Worm (Caenorhabditis elegans) whole organism, mixed stage, embryonic: Measurements from ENCODE around the gene C12D5.9.

Source experiments
- M03D4.4 ChIP-seq: sonication (generic microtip); optimal IDR thresholded peaks from 2 replicates; lab custom pipeline; 2017; ENCODE audit warnings: mild to moderate bottlenecking, missing genetic modification characterization, missing compliant biosample characterization
- bed-3 ChIP-seq: fragments of 200-800 bp; sonication (Bioruptor generic); optimal IDR thresholded peaks from 3 replicates; lab custom pipeline; 2018; ENCODE audit warnings: mild to moderate bottlenecking, missing genetic modification characterization, moderate library complexity, missing compliant biosample characterization
- blmp-1 ChIP-seq: fragments of 150-350 bp; optimal IDR thresholded peaks from 2 replicates; lab custom pipeline; 2014; ENCODE audit warnings: missing biosample characterization, missing genetic modification characterization
- ceh-39 ChIP-seq: fragments of 150-350 bp; optimal IDR thresholded peaks from 2 replicates; lab custom pipeline; 2014; ENCODE audit warnings: missing biosample characterization, missing genetic modification characterization
- ceh-43 ChIP-seq: fragments of 200-800 bp; sonication (Bioruptor generic); optimal IDR thresholded peaks from 2 replicates; lab custom pipeline; 2018; ENCODE audit warnings: mild to moderate bottlenecking, missing genetic modification characterization, moderate library complexity, missing compliant biosample characterization
- ceh-83 ChIP-seq: fragments of 200-800 bp; sonication (Bioruptor generic); optimal IDR thresholded peaks from 2 replicates; lab custom pipeline; 2018; ENCODE audit warnings: mild to moderate bottlenecking, missing genetic modification characterization, missing compliant biosample characterization
- ces-1 ChIP-seq: fragments of 150-350 bp; optimal IDR thresholded peaks from 2 replicates; lab custom pipeline; 2014; ENCODE audit warnings: missing biosample characterization, missing genetic modification reagents, missing genetic modification characterization
- cnd-1 ChIP-seq: fragments of 200-800 bp; sonication (Bioruptor generic); optimal IDR thresholded peaks from 2 replicates; lab custom pipeline; 2018; ENCODE audit warnings: mild to moderate bottlenecking, missing genetic modification characterization, missing compliant biosample characterization
- drap-1 ChIP-seq: fragments of 200-800 bp; sonication (Bioruptor generic); optimal IDR thresholded peaks from 3 replicates; lab custom pipeline; 2018; ENCODE audit warnings: mild to moderate bottlenecking, missing genetic modification characterization, missing compliant biosample characterization
- elt-1 ChIP-seq: sonication (generic microtip); optimal IDR thresholded peaks from 2 replicates; lab custom pipeline; 2017; ENCODE audit warnings: missing genetic modification characterization, mild to moderate bottlenecking, missing compliant biosample characterization, antibody characterized with exemption, moderate library complexity, borderline replicate concordance; ENCODE audit not compliant: insufficient read depth
- elt-3 ChIP-seq: fragments of 150-350 bp; optimal IDR thresholded peaks from 2 replicates; lab custom pipeline; 2014; ENCODE audit warnings: missing biosample characterization, missing genetic modification characterization
- flh-1 ChIP-seq: fragments of 200-800 bp; sonication (Bioruptor generic); optimal IDR thresholded peaks from 2 replicates; lab custom pipeline; 2018; ENCODE audit warnings: mild to moderate bottlenecking, missing genetic modification characterization, moderate library complexity, missing compliant biosample characterization
- ham-2 ChIP-seq: fragments of 200-800 bp; sonication (Bioruptor generic); optimal IDR thresholded peaks from 2 replicates; lab custom pipeline; 2018; ENCODE audit warnings: mild to moderate bottlenecking, missing genetic modification characterization, missing compliant biosample characterization
- hlh-1 ChIP-seq: fragments of 150-350 bp; optimal IDR thresholded peaks from 2 replicates; lab custom pipeline; 2014; ENCODE audit warnings: missing biosample characterization, missing genetic modification reagents, missing genetic modification characterization
- lin-13 ChIP-seq: fragments of 150-350 bp; optimal IDR thresholded peaks from 2 replicates; lab custom pipeline; 2014; ENCODE audit warnings: missing biosample characterization, missing genetic modification characterization
- lin-32 ChIP-seq: fragments of 200-800 bp; sonication (Bioruptor generic); optimal IDR thresholded peaks from 2 replicates; lab custom pipeline; 2018; ENCODE audit warnings: mild to moderate bottlenecking, missing genetic modification characterization, missing compliant biosample characterization
- lsy-2 ChIP-seq: fragments of 150-350 bp; optimal IDR thresholded peaks from 2 replicates; lab custom pipeline; 2014; ENCODE audit warnings: missing biosample characterization, missing genetic modification characterization
- mab-5 ChIP-seq: fragments of 150-350 bp; optimal IDR thresholded peaks from 2 replicates; lab custom pipeline; 2014; ENCODE audit warnings: missing biosample characterization, missing genetic modification characterization
- mep-1 ChIP-seq: fragments of 150-350 bp; optimal IDR thresholded peaks from 2 replicates; lab custom pipeline; 2017; ENCODE audit warnings: missing biosample characterization, missing genetic modification reagents, missing genetic modification characterization, inconsistent platforms
- nhr-12 ChIP-seq: fragments of 150-350 bp; optimal IDR thresholded peaks from 2 replicates; lab custom pipeline; 2014; ENCODE audit warnings: missing biosample characterization, missing genetic modification characterization
- nhr-237 ChIP-seq: fragments of 150-350 bp; optimal IDR thresholded peaks from 2 replicates; lab custom pipeline; 2014; ENCODE audit warnings: missing biosample characterization, missing genetic modification characterization
- nhr-28 ChIP-seq: fragments of 150-350 bp; optimal IDR thresholded peaks from 2 replicates; lab custom pipeline; 2014; ENCODE audit warnings: missing biosample characterization, missing genetic modification characterization
- nhr-76 ChIP-seq: sonication (generic microtip); optimal IDR thresholded peaks from 2 replicates; lab custom pipeline; 2017; ENCODE audit warnings: missing biosample characterization, missing genetic modification characterization
- pha-4 ChIP-seq: fragments of 150-350 bp; optimal IDR thresholded peaks from 2 replicates; lab custom pipeline; 2018; ENCODE audit warnings: missing biosample characterization, missing genetic modification reagents, missing genetic modification characterization
- sem-2 ChIP-seq: fragments of 200-800 bp; sonication (Bioruptor generic); optimal IDR thresholded peaks from 2 replicates; lab custom pipeline; 2018; ENCODE audit warnings: mild to moderate bottlenecking, missing genetic modification characterization, missing compliant biosample characterization
- snpc-4 ChIP-seq: fragments of 150-350 bp; optimal IDR thresholded peaks from 2 replicates; lab custom pipeline; 2014; ENCODE audit warnings: missing biosample characterization, missing genetic modification characterization
- sptf-1 ChIP-seq: sonication (generic microtip); optimal IDR thresholded peaks from 2 replicates; lab custom pipeline; 2017; ENCODE audit warnings: mild to moderate bottlenecking, missing genetic modification characterization, moderate library complexity, missing compliant biosample characterization
- tbx-8 ChIP-seq: fragments of 200-800 bp; sonication (Bioruptor generic); optimal IDR thresholded peaks from 2 replicates; lab custom pipeline; 2018; ENCODE audit warnings: mild to moderate bottlenecking, missing genetic modification characterization, moderate library complexity, missing compliant biosample characterization
- unc-120 ChIP-seq: sonication (generic microtip); optimal IDR thresholded peaks from 2 replicates; lab custom pipeline; 2017; ENCODE audit warnings: missing genetic modification characterization, missing compliant biosample characterization; ENCODE audit not compliant: poor library complexity, severe bottlenecking
- unc-39 ChIP-seq: fragments of 150-350 bp; optimal IDR thresholded peaks from 2 replicates; lab custom pipeline; 2014; ENCODE audit warnings: missing biosample characterization, missing genetic modification characterization
- unc-62 ChIP-seq: fragments of 150-350 bp; optimal IDR thresholded peaks from 2 replicates; lab custom pipeline; 2014; ENCODE audit warnings: missing biosample characterization, missing genetic modification reagents, missing genetic modification characterization
- zip-8 ChIP-seq: fragments of 150-350 bp; optimal IDR thresholded peaks from 2 replicates; lab custom pipeline; 2014; ENCODE audit warnings: missing biosample characterization, missing genetic modification characterization

The C12D5.9 gene

DNA sequence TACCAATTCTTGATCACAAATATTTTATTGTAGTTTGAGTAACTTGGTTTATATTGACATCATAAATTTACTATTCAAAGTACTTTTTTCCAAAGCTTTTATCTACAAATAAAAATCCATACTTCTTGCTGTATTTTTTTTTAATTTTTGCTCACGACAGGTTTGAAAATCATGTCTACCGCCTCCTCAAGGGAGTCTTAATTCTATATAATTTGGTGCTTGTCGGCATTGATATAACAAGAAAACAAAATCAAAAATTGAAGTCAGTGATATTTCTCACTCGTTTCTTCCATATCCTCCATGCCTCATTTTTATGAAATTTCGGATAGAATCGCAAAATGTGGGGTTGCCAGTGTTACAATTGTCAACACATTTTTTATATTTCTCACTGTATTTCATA is 44.3 kb downstream of the C12D5.9 start, which contains the start of gene str-47:
str-47 (plus strand) TSS at position 301 of the 400 bp plus-strand sequence.
- TF ChIP-seq unc-62 (no peak), bed-3 (no peak), ces-1 (no peak), ceh-39 (tag; lab: Kevin White, UChicago) (no peak), mep-1 (tag; lab: Kevin White, UChicago) (no peak), cnd-1 (no peak), tbx-8 (GFP tag; lab: Kevin White, UChicago) (no peak), ceh-43 (GFP tag; lab: Kevin White, UChicago) (no peak), zip-8 (tag; lab: Kevin White, UChicago) (no peak)

DNA sequence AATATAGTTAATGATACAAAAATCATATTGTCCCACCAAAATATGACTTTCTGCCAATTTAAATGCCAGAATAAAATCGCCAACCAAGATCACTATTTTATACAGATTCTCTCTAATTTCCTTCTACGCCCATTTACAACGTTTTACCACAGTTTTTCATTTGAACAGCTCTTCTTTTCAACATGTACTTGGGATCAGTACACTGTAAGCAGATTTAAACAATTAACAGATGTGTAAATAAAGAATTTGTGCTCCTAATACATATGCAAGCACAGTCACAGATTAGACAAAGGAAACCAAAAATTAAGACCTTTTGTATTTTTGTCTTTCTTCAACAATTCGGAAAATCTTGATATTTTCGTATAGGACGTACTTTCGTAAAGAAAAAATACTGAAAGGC is 46.4 kb downstream of the C12D5.9 start, which contains the start of gene F07C4.11:
F07C4.11 (minus strand) TSS at position 101 of the 400 bp plus-strand sequence.
- TF ChIP-seq flh-1 (GFP tag; lab: Kevin White, UChicago) (no peak), ham-2 (no peak), sem-2 (GFP tag; lab: Kevin White, UChicago) (no peak), bed-3 (no peak), ceh-43 (GFP tag; lab: Kevin White, UChicago) (no peak), M03D4.4 (no peak), lsy-2 (tag; lab: Kevin White, UChicago) (no peak), snpc-4 (tag; lab: Kevin White, UChicago) (no peak), lin-32 (no peak), cnd-1 (no peak), blmp-1 (tag; lab: Kevin White, UChicago) (no peak), nhr-76 (tag; lab: Kevin White, UChicago) (no peak), nhr-12 (no peak), elt-3 (tag; lab: Kevin White, UChicago) (no peak), elt-1 (tag; lab: Kevin White, UChicago) (no peak), unc-39 (no peak), drap-1 (GFP tag; lab: Kevin White, UChicago) (no peak)
- TF ChIP-seq, all 35 proteins: peak for 0

DNA sequence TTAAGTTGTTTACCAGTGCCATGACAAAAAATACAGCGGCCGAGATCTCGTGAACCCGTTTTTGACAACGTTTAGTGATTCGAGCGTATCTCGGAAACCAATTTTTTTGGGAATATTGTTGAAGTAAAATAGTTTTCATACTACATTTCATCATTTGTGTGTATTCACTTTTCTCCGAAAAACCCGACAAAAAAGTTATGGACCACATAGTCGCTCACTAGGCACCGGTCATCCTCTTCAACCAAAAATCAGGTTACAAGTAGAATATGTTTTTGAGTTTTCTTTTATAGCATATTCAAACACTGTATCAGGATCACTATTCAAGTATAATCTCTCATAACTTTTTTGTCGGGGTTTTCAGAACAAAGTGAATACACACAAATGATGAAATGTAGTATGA is 48.1 kb downstream of the C12D5.9 start:
- TF ChIP-seq ceh-83 = no peak
- no peak for TF ChIP-seq cnd-1
- no peak for TF ChIP-seq lin-32
- no peak for TF ChIP-seq lsy-2 (tag; lab: Kevin White, UChicago)
- no peak for TF ChIP-seq pha-4
- no peak for TF ChIP-seq nhr-237 (tag; lab: Kevin White, UChicago)
- TF ChIP-seq ces-1 = no peak
- TF ChIP-seq bed-3 = no peak
- no peak for TF ChIP-seq unc-62
- TF ChIP-seq zip-8 (tag; lab: Kevin White, UChicago) = no peak
- no peak for TF ChIP-seq unc-120 (tag; lab: Kevin White, UChicago)
- no peak for TF ChIP-seq ham-2
- TF ChIP-seq drap-1 (GFP tag; lab: Kevin White, UChicago) = no peak
- no peak for TF ChIP-seq M03D4.4
- TF ChIP-seq, all 35 proteins: peak for 0

DNA sequence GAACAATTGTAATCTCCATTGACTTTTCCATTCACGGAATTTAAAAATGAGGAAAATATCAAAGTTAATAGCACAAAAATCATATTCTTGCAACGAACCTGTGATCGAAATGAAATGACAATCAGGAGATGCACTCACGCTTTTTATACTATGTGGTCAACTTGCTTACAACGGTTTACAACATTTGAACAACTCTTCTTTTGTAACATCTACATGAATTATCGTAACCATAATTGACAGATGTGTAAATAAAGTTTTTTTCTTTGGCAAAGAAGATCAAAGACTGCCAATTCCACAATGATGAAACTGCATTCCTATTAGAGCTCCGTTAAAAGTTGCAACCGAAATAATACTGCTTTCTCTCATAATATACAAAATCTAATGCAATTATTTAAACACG is 50.0 kb downstream of the C12D5.9 start, which contains the start of gene F07C4.10:
F07C4.10 (minus strand) TSS at position 101 of the 400 bp plus-strand sequence.
- TF ChIP-seq drap-1 (GFP tag; lab: Kevin White, UChicago) = no peak
- no peak for TF ChIP-seq hlh-1 (tag; lab: Kevin White, UChicago)

DNA sequence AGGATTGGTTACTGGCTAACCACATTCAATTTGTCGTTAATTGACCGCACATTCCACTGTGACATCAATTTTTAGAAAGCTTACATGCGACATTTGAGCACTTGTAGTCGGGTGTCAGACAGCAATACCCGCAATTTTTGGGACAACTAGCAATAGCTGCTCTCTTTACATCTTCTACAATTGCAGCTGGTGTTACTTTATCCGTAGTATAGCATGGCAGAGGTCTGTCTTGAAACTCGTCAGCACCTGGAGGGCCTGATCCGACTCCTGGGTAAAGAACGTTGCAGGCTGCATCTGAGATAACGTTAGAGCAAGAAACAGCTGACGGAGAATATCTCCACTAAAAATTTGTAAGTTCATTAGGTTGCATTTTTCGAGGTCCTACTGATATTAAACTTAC is 50.4 kb downstream of the C12D5.9 start:
- TF ChIP-seq sptf-1 (no peak), lin-13 (tag; lab: Kevin White, UChicago) (no peak), lin-32 (no peak), nhr-237 (tag; lab: Kevin White, UChicago) (no peak), lsy-2 (tag; lab: Kevin White, UChicago) (no peak), mep-1 (tag; lab: Kevin White, UChicago) (no peak), mab-5 (no peak), nhr-28 (tag; lab: Kevin White, UChicago) (no peak), zip-8 (tag; lab: Kevin White, UChicago) (no peak), ceh-39 (tag; lab: Kevin White, UChicago) (no peak)
